Fruit fly (Drosophila melanogaster) whole organism, prepupa: ENCODE results near the gene bou.

Source experiments
- CG10631 ChIP-seq: fragments of 200-800 bp; sonication (Bioruptor generic); optimal IDR thresholded peaks from 2 replicates; lab custom pipeline; 2016; ENCODE audit warnings: missing biosample characterization, missing genetic modification characterization
- CG10669 ChIP-seq: fragments of 200-800 bp; sonication (Bioruptor generic); optimal IDR thresholded peaks from 3 replicates; lab custom pipeline; 2018; ENCODE audit warnings: missing biosample characterization, mild to moderate bottlenecking, missing genetic modification characterization, moderate library complexity
- CG11762 ChIP-seq: fragments of 200-800 bp; sonication (Bioruptor generic); optimal IDR thresholded peaks from 3 replicates; lab custom pipeline; 2016; ENCODE audit warnings: missing biosample characterization, missing genetic modification characterization; ENCODE audit not compliant: insufficient read depth
- CG11902 ChIP-seq: fragments of 200-800 bp; sonication (Bioruptor generic); optimal IDR thresholded peaks from 3 replicates; lab custom pipeline; 2016; ENCODE audit warnings: missing biosample characterization, missing genetic modification characterization
- CG15336 ChIP-seq: fragments of 200-800 bp; sonication (Bioruptor generic); IDR thresholded peaks from 2 replicates; pipeline ENCODE4 v1.3.6; 2022; ENCODE audit warnings: missing biosample characterization, missing genetic modification characterization
- CG16779 ChIP-seq: fragments of 200-800 bp; sonication (Bioruptor generic); optimal IDR thresholded peaks from 3 replicates; lab custom pipeline; 2017; ENCODE audit warnings: missing biosample characterization, mild to moderate bottlenecking, missing genetic modification characterization
- CG3032 ChIP-seq: fragments of 200-800 bp; optimal IDR thresholded peaks from 2 replicates; lab custom pipeline; 2019; ENCODE audit warnings: missing biosample characterization, mild to moderate bottlenecking, missing genetic modification characterization, moderate library complexity
- CG31627 ChIP-seq: fragments of 200-800 bp; sonication (Bioruptor generic); optimal IDR thresholded peaks from 3 replicates; lab custom pipeline; 2016; ENCODE audit warnings: missing biosample characterization, missing genetic modification characterization
- CG32006 ChIP-seq: fragments of 200-800 bp; sonication (Bioruptor generic); optimal IDR thresholded peaks from 3 replicates; lab custom pipeline; 2017; ENCODE audit warnings: missing biosample characterization, mild to moderate bottlenecking, missing genetic modification characterization
- CG34406 ChIP-seq: fragments of 200-800 bp; sonication (Bioruptor generic); optimal IDR thresholded peaks from 3 replicates; lab custom pipeline; 2016; ENCODE audit warnings: missing biosample characterization, missing genetic modification characterization
- CG3919 ChIP-seq: fragments of 200-800 bp; sonication (Bioruptor generic); optimal IDR thresholded peaks from 3 replicates; lab custom pipeline; 2016; ENCODE audit warnings: missing biosample characterization, missing genetic modification characterization
- CG6163 ChIP-seq: fragments of 200-800 bp; sonication (Bioruptor generic); IDR thresholded peaks from 3 replicates; pipeline ENCODE4 v1.3.6; 2022; ENCODE audit warnings: missing biosample characterization, missing genetic modification characterization
- CG6276 ChIP-seq: fragments of 200-800 bp; sonication (Bioruptor generic); optimal IDR thresholded peaks from 2 replicates; lab custom pipeline; 2017; ENCODE audit warnings: missing biosample characterization, mild to moderate bottlenecking, missing genetic modification characterization
- CG6792 ChIP-seq: fragments of 200-800 bp; sonication (Bioruptor generic); optimal IDR thresholded peaks from 3 replicates; lab custom pipeline; 2016; ENCODE audit warnings: missing biosample characterization, missing genetic modification characterization
- CG6808 ChIP-seq: fragments of 200-800 bp; sonication (Bioruptor generic); optimal IDR thresholded peaks from 3 replicates; lab custom pipeline; 2017; ENCODE audit warnings: missing biosample characterization, missing genetic modification characterization, mild to moderate bottlenecking, moderate library complexity, missing genetic modification reagents
- CG6854 ChIP-seq: fragments of 200-800 bp; sonication (Bioruptor generic); optimal IDR thresholded peaks from 2 replicates; lab custom pipeline; 2017; ENCODE audit warnings: missing biosample characterization, mild to moderate bottlenecking, missing genetic modification characterization
- CG7368 ChIP-seq: fragments of 200-800 bp; sonication (Bioruptor generic); optimal IDR thresholded peaks from 3 replicates; lab custom pipeline; 2016; ENCODE audit warnings: missing biosample characterization, missing genetic modification characterization
- CG8319 ChIP-seq: fragments of 200-800 bp; sonication (Bioruptor generic); optimal IDR thresholded peaks from 3 replicates; lab custom pipeline; 2016; ENCODE audit warnings: missing biosample characterization, missing genetic modification characterization
- CG8632 ChIP-seq: fragments of 200-800 bp; sonication (Bioruptor generic); optimal IDR thresholded peaks from 3 replicates; lab custom pipeline; 2016; ENCODE audit warnings: missing biosample characterization, missing genetic modification characterization
- CG9139 ChIP-seq: fragments of 200-800 bp; sonication (Bioruptor generic); optimal IDR thresholded peaks from 3 replicates; lab custom pipeline; 2017; ENCODE audit warnings: missing biosample characterization, mild to moderate bottlenecking, missing genetic modification characterization
- Eip75B ChIP-seq: fragments of 200-800 bp; sonication (Bioruptor generic); optimal IDR thresholded peaks from 3 replicates; lab custom pipeline; 2016; ENCODE audit warnings: missing biosample characterization, missing genetic modification characterization
- Eip78C ChIP-seq: fragments of 200-800 bp; sonication (Bioruptor generic); peaks from one replicate; lab custom pipeline; 2016; ENCODE audit warnings: missing biosample characterization, missing genetic modification characterization
- Eip93F ChIP-seq: fragments of 200-800 bp; sonication (Bioruptor generic); optimal IDR thresholded peaks from 2 replicates; lab custom pipeline; 2016; ENCODE audit warnings: missing biosample characterization, mild to moderate bottlenecking, missing genetic modification characterization
- Ets96B ChIP-seq: fragments of 200-800 bp; optimal IDR thresholded peaks from 2 replicates; lab custom pipeline; 2019; ENCODE audit warnings: missing biosample characterization, mild to moderate bottlenecking, missing genetic modification characterization, moderate library complexity
- Gug ChIP-seq: fragments of 200-800 bp; sonication (Bioruptor generic); IDR thresholded peaks from 2 replicates; pipeline ENCODE4 v1.3.6; 2022; ENCODE audit warnings: missing biosample characterization, missing genetic modification characterization
- Hr39 ChIP-seq: fragments of 200-800 bp; sonication (Bioruptor generic); optimal IDR thresholded peaks from 2 replicates; lab custom pipeline; 2016; ENCODE audit warnings: missing biosample characterization, missing genetic modification characterization
- Hr4 ChIP-seq: fragments of 200-800 bp; sonication (Bioruptor generic); optimal IDR thresholded peaks from 3 replicates; lab custom pipeline; 2016; ENCODE audit warnings: missing biosample characterization, missing genetic modification characterization
- Lpt ChIP-seq: fragments of 200-800 bp; sonication (Bioruptor generic); optimal IDR thresholded peaks from 3 replicates; lab custom pipeline; 2016; ENCODE audit warnings: missing biosample characterization, missing genetic modification characterization
- OdsH ChIP-seq: fragments of 200-800 bp; sonication (Bioruptor generic); optimal IDR thresholded peaks from 3 replicates; lab custom pipeline; 2016; ENCODE audit warnings: missing biosample characterization, missing genetic modification characterization
- Smox ChIP-seq: fragments of 200-800 bp; sonication (Bioruptor generic); optimal IDR thresholded peaks from 3 replicates; lab custom pipeline; 2016; ENCODE audit warnings: missing biosample characterization, missing genetic modification characterization
- Sox102F ChIP-seq: fragments of 200-800 bp; sonication (Bioruptor generic); optimal IDR thresholded peaks from 2 replicates; lab custom pipeline; 2016; ENCODE audit warnings: missing biosample characterization, mild to moderate bottlenecking, missing genetic modification characterization
- Sox14 ChIP-seq: fragments of 200-800 bp; sonication (Bioruptor generic); optimal IDR thresholded peaks from 3 replicates; lab custom pipeline; 2016; ENCODE audit warnings: missing biosample characterization, missing genetic modification characterization
- Sox15 ChIP-seq: fragments of 200-800 bp; sonication (Bioruptor generic); optimal IDR thresholded peaks from 3 replicates; lab custom pipeline; 2016; ENCODE audit warnings: missing biosample characterization, missing genetic modification characterization
- achi ChIP-seq: fragments of 200-800 bp; sonication (Bioruptor generic); optimal IDR thresholded peaks from 3 replicates; lab custom pipeline; 2016; ENCODE audit warnings: missing biosample characterization, missing genetic modification characterization
- acj6 ChIP-seq: fragments of 200-800 bp; sonication (Bioruptor generic); optimal IDR thresholded peaks from 3 replicates; lab custom pipeline; 2016; ENCODE audit warnings: missing biosample characterization, missing genetic modification characterization
- cyc ChIP-seq: fragments of 200-800 bp; sonication (Bioruptor generic); optimal IDR thresholded peaks from 3 replicates; lab custom pipeline; 2016; ENCODE audit warnings: missing biosample characterization, missing genetic modification characterization
- dsx ChIP-seq: fragments of 200-800 bp; optimal IDR thresholded peaks from 3 replicates; lab custom pipeline; 2019; ENCODE audit warnings: missing biosample characterization, mild to moderate bottlenecking, missing genetic modification characterization, moderate library complexity; ENCODE audit not compliant: poor library complexity, severe bottlenecking
- fd59A ChIP-seq: fragments of 200-800 bp; sonication (Bioruptor generic); optimal IDR thresholded peaks from 2 replicates; lab custom pipeline; 2017; ENCODE audit warnings: missing biosample characterization, mild to moderate bottlenecking, missing genetic modification characterization, missing genetic modification reagents
- lz ChIP-seq: fragments of 200-800 bp; sonication (Bioruptor generic); optimal IDR thresholded peaks from 3 replicates; lab custom pipeline; 2016; ENCODE audit warnings: missing biosample characterization, missing genetic modification characterization
- net ChIP-seq: fragments of 200-800 bp; sonication (Bioruptor generic); optimal IDR thresholded peaks from 3 replicates; lab custom pipeline; 2016; ENCODE audit warnings: missing biosample characterization, missing genetic modification characterization
- pdm3 ChIP-seq: fragments of 200-800 bp; sonication (Bioruptor generic); optimal IDR thresholded peaks from 3 replicates; lab custom pipeline; 2016; ENCODE audit warnings: missing biosample characterization, missing genetic modification characterization
- salr ChIP-seq, 2 experiments: fragments of 200-800 bp; sonication (Bioruptor generic); optimal IDR thresholded peaks; 3 replicates each; lab custom pipeline; 2016 to 2018; ENCODE audit warnings: missing biosample characterization in 2 of 2, missing genetic modification characterization in 2 of 2, mild to moderate bottlenecking in 1 of 2
- spab ChIP-seq: fragments of 200-800 bp; sonication (Bioruptor generic); optimal IDR thresholded peaks from 2 replicates; lab custom pipeline; 2017; ENCODE audit warnings: missing biosample characterization, mild to moderate bottlenecking, missing genetic modification characterization, missing genetic modification reagents
- ss ChIP-seq, 2 experiments: fragments of 200-800 bp; sonication (Bioruptor generic); optimal IDR thresholded peaks; 2 replicates in 1 of 2; 3 replicates in 1 of 2; lab custom pipeline; 2017 to 2018; ENCODE audit warnings: mild to moderate bottlenecking in 2 of 2, missing biosample characterization in 2 of 2, missing genetic modification characterization in 2 of 2, moderate library complexity in 1 of 2
- vri ChIP-seq: fragments of 200-800 bp; sonication (Bioruptor generic); optimal IDR thresholded peaks from 3 replicates; lab custom pipeline; 2016; ENCODE audit warnings: missing biosample characterization, mild to moderate bottlenecking, missing genetic modification characterization

bou gene

DNA sequence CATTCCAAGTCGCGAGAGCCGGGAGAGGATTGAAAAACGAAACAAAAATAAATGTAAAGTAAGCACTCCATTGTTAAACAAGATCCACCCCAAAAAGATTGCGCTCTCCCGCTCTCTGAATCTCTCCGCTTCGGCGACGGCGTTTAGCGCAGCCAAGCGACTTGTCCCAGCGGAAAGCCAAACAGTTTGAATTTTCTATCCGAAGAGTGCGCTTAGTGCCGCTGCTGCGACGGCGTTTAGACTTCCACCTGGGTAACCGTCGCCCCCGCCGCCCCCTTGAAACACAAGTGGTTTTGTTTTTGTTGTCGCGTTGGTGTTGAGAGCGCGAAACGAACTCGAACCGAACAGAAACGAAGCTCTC is 12.2 kb downstream of the bou start, which contains the start of gene Inx2 (continued):
- TF ChIP-seq Hr4 (GFP tag; lab: Kevin White, UChicago) = no peak
- peak; percentile 65 for TF ChIP-seq vri (GFP tag; lab: Kevin White, UChicago)

DNA sequence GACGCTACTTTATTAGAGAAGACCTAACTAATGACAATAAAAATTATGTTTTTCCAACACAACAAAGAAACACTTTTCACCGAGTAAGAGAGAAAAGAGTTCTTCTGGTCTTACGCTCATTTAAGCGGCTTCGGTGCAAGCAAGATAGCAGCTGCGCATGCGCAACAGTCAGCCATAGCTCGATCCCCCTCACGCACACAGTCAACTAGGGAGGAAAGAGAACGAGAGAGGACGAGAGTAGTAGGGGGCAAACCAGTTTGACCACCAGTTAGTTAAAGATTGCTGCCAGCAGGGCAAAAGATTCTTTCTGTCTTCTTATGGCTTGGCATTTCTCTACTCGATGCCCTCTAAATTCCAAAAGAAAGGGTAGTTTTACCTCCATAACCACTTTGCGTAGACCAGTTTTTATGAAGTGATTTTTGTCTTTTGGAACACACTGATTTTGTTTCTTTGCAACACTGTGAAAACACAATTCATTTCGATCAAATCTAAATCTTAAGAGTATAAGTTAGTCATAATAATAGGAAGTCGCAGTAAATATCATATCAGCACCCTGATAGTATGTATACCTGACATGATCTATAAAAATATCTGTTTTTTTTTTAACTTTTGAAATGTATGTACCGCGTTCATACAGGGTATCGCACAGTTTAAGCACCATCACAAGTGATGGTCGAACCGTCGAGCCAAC is 14.3 kb downstream of the bou start:
- TF ChIP-seq CG15336 (GFP tag; lab: Robert Waterston, UW) (no peak; the same call in 1 of the 2 replicates), Eip75B (GFP tag; lab: Kevin White, UChicago) (peak; percentile 53), CG6854 (GFP tag; lab: Kevin White, UChicago) (no peak), CG7368 (GFP tag; lab: Kevin White, UChicago) (no peak), dsx (GFP tag; lab: Kevin White, UChicago) (peak; percentile 28), fd59A (GFP tag; lab: Kevin White, UChicago) (peak; percentile 34), CG3919 (peak; percentile 29), Sox102F (GFP tag; lab: Kevin White, UChicago) (peak; percentile 40), CG10631 (GFP tag; lab: Kevin White, UChicago) (peak; percentile 60), Eip93F (no peak), Smox (GFP tag; lab: Kevin White, UChicago) (peak; percentile 42), CG32006 (GFP tag; lab: Kevin White, UChicago) (peak; percentile 65), CG31627 (peak; percentile 29), CG6808 (GFP tag; lab: Kevin White, UChicago) (peak; percentile 38), Gug (GFP tag; lab: Robert Waterston, UW) (no peak), CG6276 (peak; percentile 28), CG11902 (GFP tag; lab: Kevin White, UChicago) (no peak), spab (GFP tag; lab: Kevin White, UChicago) (peak; percentile 19), achi (peak; percentile 56), lz (GFP tag; lab: Kevin White, UChicago) (peak; percentile 6), pdm3 (GFP tag; lab: Kevin White, UChicago) (peak; percentile 52), CG8632 (GFP tag; lab: Kevin White, UChicago) (peak; percentile 34), cyc (GFP tag; lab: Kevin White, UChicago) (peak; percentile 38), CG34406 (GFP tag; lab: Kevin White, UChicago) (no peak), Hr39 (GFP tag; lab: Kevin White, UChicago) (no peak), salr (GFP tag; optimal IDR thresholded peaks at IDR 0.05; lab: Kevin White, UChicago) (peak in 1 of 2 experiments; percentile 59), Sox15 (GFP tag; lab: Kevin White, UChicago) (no peak), CG6163 (GFP tag; lab: Robert Waterston, UW) (peak; percentile 41; the same call in 1 of the 3 replicates), CG6792 (GFP tag; lab: Kevin White, UChicago) (peak; percentile 28), Hr4 (GFP tag; lab: Kevin White, UChicago) (peak; percentile 49), OdsH (GFP tag; lab: Kevin White, UChicago) (peak; percentile 37), Lpt (GFP tag; lab: Kevin White, UChicago) (no peak), net (GFP tag; lab: Kevin White, UChicago) (peak; percentile 16), Ets96B (tag; lab: Kevin White, UChicago) (peak; percentile 17), CG8319 (no peak), CG3032 (no peak), acj6 (GFP tag; lab: Kevin White, UChicago) (peak; percentile 46), CG9139 (GFP tag; lab: Kevin White, UChicago) (no peak), Eip78C (GFP tag; lab: Kevin White, UChicago) (peak; percentile 81), CG16779 (no peak), CG11762 (GFP tag; lab: Kevin White, UChicago) (no peak), CG10669 (GFP tag; lab: Kevin White, UChicago) (no peak), ss (GFP tag; optimal IDR thresholded peaks at IDR 0.05; lab: Kevin White, UChicago) (peak in 1 of 2 experiments; percentile 54), Sox14 (GFP tag; lab: Kevin White, UChicago) (peak; percentile 35)
